Worm (Caenorhabditis elegans): ENCODE results near the gene F22E5.22.

DNA sequence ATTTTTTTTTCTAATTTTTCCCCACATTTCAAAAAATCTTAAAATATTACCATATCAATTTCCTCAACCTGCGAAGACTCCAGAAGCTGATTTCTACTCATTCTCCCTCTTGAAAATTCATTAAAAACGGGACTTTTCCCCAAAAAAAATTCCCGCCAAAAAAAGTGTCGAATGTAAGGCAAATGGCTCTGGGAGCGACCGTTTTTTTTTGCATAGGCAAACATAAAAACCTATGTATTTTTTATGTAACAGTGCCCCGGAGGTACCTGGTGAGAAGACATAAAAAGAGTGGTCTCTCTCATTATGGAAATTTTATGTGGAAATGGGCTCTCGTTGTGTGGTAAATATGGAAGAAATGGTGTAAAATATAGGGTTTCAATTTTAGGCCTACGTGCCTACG is 18.5 kb downstream of the F22E5.22 start, which contains the start of gene ceh-87:
- no peak for TF ChIP-seq elt-1 (tag; optimal IDR thresholded peaks at IDR 0.05; ENCODE audit: borderline replicate concordance, insufficient read depth)
- TF ChIP-seq unc-62 (GFP tag; optimal IDR thresholded peaks at IDR 0.05), result no peak
- TF ChIP-seq tbx-8 (GFP tag; optimal IDR thresholded peaks at IDR 0.05), result no peak
- no peak for TF ChIP-seq elt-3 (tag; optimal IDR thresholded peaks at IDR 0.05)
- TF ChIP-seq lin-13 (tag; optimal IDR thresholded peaks at IDR 0.05), result no peak
- no peak for TF ChIP-seq ceh-39 (tag; optimal IDR thresholded peaks at IDR 0.05)
- TF ChIP-seq ceh-43 (GFP tag; optimal IDR thresholded peaks at IDR 0.05), result no peak
- TF ChIP-seq ztf-11 (tag; optimal IDR thresholded peaks at IDR 0.05), result no peak
- TF ChIP-seq lsy-2 (tag; optimal IDR thresholded peaks at IDR 0.05), result no peak
- no peak for TF ChIP-seq snpc-4 (tag; optimal IDR thresholded peaks at IDR 0.05)
- TF ChIP-seq blmp-1 (tag; optimal IDR thresholded peaks at IDR 0.05), result no peak
- TF ChIP-seq sptf-1 (tag; optimal IDR thresholded peaks at IDR 0.05), result no peak
- no peak for TF ChIP-seq mep-1 (tag; optimal IDR thresholded peaks at IDR 0.05)
- TF ChIP-seq M03D4.4 (tag; optimal IDR thresholded peaks at IDR 0.05), result no peak

Data from whole organism, mixed stage, embryonic.